Worm (Caenorhabditis elegans): ENCODE measurements around the gene mua-3.
"Not testable (repeated sequence)": the region's sequence is repeated elsewhere in the genome, so short reads cannot be mapped to it uniquely, and the experiment has no call there.

The mua-3 gene

ce11 chrIII:10221860-10222259 lies 61.4 kb downstream of the mua-3 start, which contains the start of gene Y70G10A.4:
Gene Y70G10A.4 (plus strand): TSS chrIII:10222160.
- TF ChIP-seq dao-5, him-1, W03F9.2 (tag; optimal IDR thresholded peaks at IDR 0.05): not testable (repeated sequence)

ce11 chrIII:10231641-10232040 lies 71.1 kb downstream of the mua-3 start:
- no peak for TF ChIP-seq dao-5 (tag; optimal IDR thresholded peaks at IDR 0.05)
- no peak for TF ChIP-seq W03F9.2 (tag; optimal IDR thresholded peaks at IDR 0.05)
- no peak for TF ChIP-seq him-1 (tag; optimal IDR thresholded peaks at IDR 0.05)
